Fruit fly (Drosophila melanogaster) whole organism, pupa: ENCODE results near the gene CG2533.

Experiments used
- CG10348 ChIP-seq: fragments of 200-800 bp; sonication (Bioruptor generic); IDR thresholded peaks from 2 replicates; pipeline ENCODE4 v1.3.6; 2022; ENCODE audit warnings: missing biosample characterization, missing genetic modification characterization
- CG13204 ChIP-seq: fragments of 200-800 bp; sonication (Bioruptor generic); optimal IDR thresholded peaks from 2 replicates; lab custom pipeline; 2018; ENCODE audit warnings: missing biosample characterization, mild to moderate bottlenecking, missing genetic modification characterization, moderate library complexity
- CG17806 ChIP-seq: fragments of 200-800 bp; sonication (Bioruptor generic); optimal IDR thresholded peaks from 2 replicates; lab custom pipeline; 2018; ENCODE audit warnings: missing biosample characterization, mild to moderate bottlenecking, missing genetic modification characterization, moderate library complexity
- CG34367 ChIP-seq: fragments of 200-800 bp; sonication (Bioruptor generic); optimal IDR thresholded peaks from 2 replicates; lab custom pipeline; 2018; ENCODE audit warnings: missing biosample characterization, mild to moderate bottlenecking, missing genetic modification characterization
- CG8159 ChIP-seq: fragments of 200-800 bp; sonication (Bioruptor generic); optimal IDR thresholded peaks from 3 replicates; lab custom pipeline; 2018; ENCODE audit warnings: missing biosample characterization, mild to moderate bottlenecking, missing genetic modification characterization, moderate library complexity
- CG8301 ChIP-seq: fragments of 200-800 bp; sonication (Bioruptor generic); optimal IDR thresholded peaks from 2 replicates; lab custom pipeline; 2018; ENCODE audit warnings: missing biosample characterization, mild to moderate bottlenecking, missing genetic modification characterization
- CG9948 ChIP-seq: fragments of 200-800 bp; sonication (Bioruptor generic); optimal IDR thresholded peaks from 2 replicates; lab custom pipeline; 2018; ENCODE audit warnings: missing biosample characterization, mild to moderate bottlenecking, missing genetic modification characterization, moderate library complexity
- EcR ChIP-seq: fragments of 200-800 bp; sonication (Bioruptor generic); optimal IDR thresholded peaks from 3 replicates; lab custom pipeline; 2019; ENCODE audit warnings: missing biosample characterization, missing genetic modification characterization, mild to moderate bottlenecking, moderate library complexity, missing genetic modification reagents
- Pif1B ChIP-seq: fragments of 200-800 bp; sonication (Bioruptor generic); optimal IDR thresholded peaks from 3 replicates; lab custom pipeline; 2016; ENCODE audit warnings: missing biosample characterization, missing genetic modification characterization
- Snoo ChIP-seq: fragments of 200-800 bp; sonication (Bioruptor generic); optimal IDR thresholded peaks from 3 replicates; lab custom pipeline; 2017; ENCODE audit warnings: missing biosample characterization, mild to moderate bottlenecking, missing genetic modification characterization, inconsistent platforms

- TF ChIP-seq EcR (GFP tag; lab: Kevin White, UChicago) (no peak), Pif1B (no peak), CG17806 (no peak), CG9948 (tag; lab: Kevin White, UChicago) (no peak), CG8159 (no peak), CG10348 (GFP tag; lab: Robert Waterston, UW) (no peak), CG13204 (GFP tag; lab: Kevin White, UChicago) (no peak), Snoo (tag; lab: Kevin White, UChicago) (no peak), CG8301 (no peak), CG34367 (tag; lab: Kevin White, UChicago) (no peak)
Observed at dm6 chrX:11561450-11562040, 42.4 kb downstream of the CG2533 start, which contains the start of gene PGRP-SA.
